Worm (Caenorhabditis elegans): ENCODE measurements around the gene dhs-8.

- TF ChIP-seq nhr-77 (tag; optimal IDR thresholded peaks at IDR 0.05) (no peak), tbx-2 (tag; optimal IDR thresholded peaks at IDR 0.05) (no peak), lsy-12 (tag; optimal IDR thresholded peaks at IDR 0.05) (no peak), ceh-82 (tag; optimal IDR thresholded peaks at IDR 0.05) (no peak), nhr-12 (tag; optimal IDR thresholded peaks at IDR 0.05) (no peak), nhr-28 (tag; optimal IDR thresholded peaks at IDR 0.05) (no peak), ama-1 (optimal IDR thresholded peaks at IDR 0.05) (no peak), snpc-4 (tag; optimal IDR thresholded peaks at IDR 0.05) (no peak)
Observed at ce11 chrII:14451934-14452333, 45.9 kb upstream of the dhs-8 start.

Measured in whole organism, L3 larva.